Fruit fly (Drosophila melanogaster): Measurements from ENCODE around the gene Eip78C.

Gene Eip78C

DNA sequence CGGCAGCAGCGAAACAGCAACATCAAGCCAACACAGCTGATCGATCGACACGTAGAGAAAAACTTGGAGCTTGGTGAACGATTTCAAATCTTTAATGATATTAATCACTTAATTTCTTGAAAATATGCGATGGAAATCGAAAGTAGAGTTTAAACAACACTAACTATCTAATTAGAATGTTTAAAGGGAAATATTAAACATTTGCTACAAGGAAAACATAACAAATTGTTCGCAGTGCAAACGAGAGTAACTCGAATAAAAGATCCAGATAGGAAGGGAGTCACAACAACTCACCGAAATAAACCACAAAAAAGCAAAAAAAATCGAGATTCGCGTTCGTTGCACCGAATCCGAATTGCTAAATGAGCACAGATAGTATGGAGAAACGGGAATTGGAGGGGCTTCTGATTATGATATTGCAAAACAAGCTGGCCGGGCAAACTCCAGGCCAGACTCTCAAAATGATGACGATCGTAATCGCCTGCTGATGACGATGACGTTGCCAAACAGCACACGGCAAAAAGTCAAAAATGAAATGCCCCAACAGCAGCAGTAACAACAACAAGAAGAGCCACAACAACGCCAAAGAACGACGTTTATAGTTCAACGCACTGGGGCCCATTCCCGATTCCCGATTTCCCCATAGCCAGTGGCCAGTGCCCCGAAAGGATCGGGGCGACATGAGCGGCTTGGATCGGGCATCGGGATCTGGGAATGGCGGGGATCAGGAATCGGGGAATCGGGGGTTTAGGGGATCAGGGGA, 27.5 kb downstream of the Eip78C start (continued):
- peak; percentile 11 for TF ChIP-seq Meics (GFP tag; optimal IDR thresholded peaks at IDR 0.05)
- TF ChIP-seq zen2 (GFP tag; IDR thresholded peaks at IDR 0.05; ENCODE audit: partially characterized antibody): no peak
- peak; percentile 24 for TF ChIP-seq Chrac-16 (GFP tag; optimal IDR thresholded peaks at IDR 0.05)
- peak; percentile 75 for TF ChIP-seq CG2712 (tag; optimal IDR thresholded peaks at IDR 0.05)
- peak; percentile 60 for TF ChIP-seq CG4424 (GFP tag; optimal IDR thresholded peaks at IDR 0.05)
- peak; percentile 73 for TF ChIP-seq nmo (GFP tag; optimal IDR thresholded peaks at IDR 0.05)
- 0 out of 2 replicates have a peak, but pooled peaks have one; percentile 49 for TF ChIP-seq Xrp1 (GFP tag; IDR thresholded peaks at IDR 0.05)
- TF ChIP-seq gcm (GFP tag; optimal IDR thresholded peaks at IDR 0.05): peak; percentile 33
- TF ChIP-seq so (GFP tag; IDR thresholded peaks at IDR 0.05): no peak
- peak; percentile 30 for TF ChIP-seq btn (GFP tag; optimal IDR thresholded peaks at IDR 0.05)
- TF ChIP-seq Nf-YA (GFP tag; IDR thresholded peaks at IDR 0.05): no peak
- TF ChIP-seq chinmo (GFP tag; IDR thresholded peaks at IDR 0.05; ENCODE audit: partially characterized antibody): 0 out of 4 replicates have a peak, but pooled peaks have one; percentile 44
- TF ChIP-seq hb (GFP tag; IDR thresholded peaks at IDR 0.05; ENCODE audit: partially characterized antibody): no peak
- peak; percentile 39 for TF ChIP-seq nerfin-1 (tag; optimal IDR thresholded peaks at IDR 0.05)
- peak; percentile 76 for TF ChIP-seq gem (tag; optimal IDR thresholded peaks at IDR 0.05)
- peak; percentile 50; the same call in 2 of the 3 replicates for TF ChIP-seq CG17361 (GFP tag; IDR thresholded peaks at IDR 0.05)
- TF ChIP-seq zen (tag; optimal IDR thresholded peaks at IDR 0.05): peak; percentile 28
- peak; percentile 32; the same call in 1 of the 2 replicates for TF ChIP-seq chm (GFP tag; IDR thresholded peaks at IDR 0.05)
- no peak for TF ChIP-seq CG33213 (GFP tag; optimal IDR thresholded peaks at IDR 0.05)
- peak; percentile 65 for TF ChIP-seq CG31441 (GFP tag; IDR thresholded peaks at IDR 0.05)
- no peak for TF ChIP-seq ewg (GFP tag; optimal IDR thresholded peaks at IDR 0.05)
- peak in 1 of 2 experiments; percentile 69 for TF ChIP-seq Hr51 (GFP tag; optimal IDR thresholded peaks at IDR 0.05)
- TF ChIP-seq Nf-YC (tag; optimal IDR thresholded peaks at IDR 0.05): no peak
- no peak for TF ChIP-seq CG7963 (GFP tag; IDR thresholded peaks at IDR 0.05; ENCODE audit: partially characterized antibody)
- peak in 1 of 2 experiments; percentile 58 for TF ChIP-seq eve (GFP tag; optimal IDR thresholded peaks at IDR 0.05)
- TF ChIP-seq trh (GFP tag; optimal IDR thresholded peaks at IDR 0.05): no peak
- TF ChIP-seq Med (GFP tag): peak; percentile 12
- no peak for TF ChIP-seq maf-S (GFP tag; optimal IDR thresholded peaks at IDR 0.05)
- TF ChIP-seq sisA (GFP tag; IDR thresholded peaks at IDR 0.05): peak; percentile 41; the same call in 1 of the 2 replicates
- TF ChIP-seq psq (GFP tag; optimal IDR thresholded peaks at IDR 0.05): no peak
- TF ChIP-seq CG6689 (GFP tag; IDR thresholded peaks at IDR 0.05): peak; percentile 18; the same call in 1 of the 2 replicates
- TF ChIP-seq Max (GFP tag; optimal IDR thresholded peaks at IDR 0.05): no peak
- peak; percentile 15; the same call in 1 of the 3 replicates for TF ChIP-seq CG34422 (GFP tag; IDR thresholded peaks at IDR 0.05)
- TF ChIP-seq CG14014 (GFP tag; IDR thresholded peaks at IDR 0.05): no peak
- TF ChIP-seq HmgZ (tag; optimal IDR thresholded peaks at IDR 0.05): no peak
- peak; percentile 20; the same call in 1 of the 2 replicates for TF ChIP-seq ranshi (GFP tag; IDR thresholded peaks at IDR 0.05)
- TF ChIP-seq nom (GFP tag; optimal IDR thresholded peaks at IDR 0.05): peak; percentile 95
- peak; percentile 73 for TF ChIP-seq CG10979 (tag; optimal IDR thresholded peaks at IDR 0.05)
- TF ChIP-seq CG15696 (tag; optimal IDR thresholded peaks at IDR 0.05): no peak
- no peak for TF ChIP-seq CG14050 (GFP tag; IDR thresholded peaks at IDR 0.05)
- TF ChIP-seq HLH4C (GFP tag; IDR thresholded peaks at IDR 0.05; ENCODE audit: partially characterized antibody): no peak
- TF ChIP-seq row (GFP tag; IDR thresholded peaks at IDR 0.05): peak; percentile 48
- no peak for TF ChIP-seq CkIIα-i1 (GFP tag; IDR thresholded peaks at IDR 0.05)
- peak; percentile 42 for TF ChIP-seq CG8388 (GFP tag; optimal IDR thresholded peaks at IDR 0.05)
- peak; percentile 35 for TF ChIP-seq Asciz (GFP tag; optimal IDR thresholded peaks at IDR 0.05)
- TF ChIP-seq Hmx (GFP tag; optimal IDR thresholded peaks at IDR 0.05): no peak
- no peak for TF ChIP-seq Mad (GFP tag; optimal IDR thresholded peaks at IDR 0.05)
- no peak for TF ChIP-seq salm (tag; optimal IDR thresholded peaks at IDR 0.05)

Data from whole organism, embryonic.